Worm (Caenorhabditis elegans): ENCODE data around the gene mam-4.

The mam-4 gene

DNA sequence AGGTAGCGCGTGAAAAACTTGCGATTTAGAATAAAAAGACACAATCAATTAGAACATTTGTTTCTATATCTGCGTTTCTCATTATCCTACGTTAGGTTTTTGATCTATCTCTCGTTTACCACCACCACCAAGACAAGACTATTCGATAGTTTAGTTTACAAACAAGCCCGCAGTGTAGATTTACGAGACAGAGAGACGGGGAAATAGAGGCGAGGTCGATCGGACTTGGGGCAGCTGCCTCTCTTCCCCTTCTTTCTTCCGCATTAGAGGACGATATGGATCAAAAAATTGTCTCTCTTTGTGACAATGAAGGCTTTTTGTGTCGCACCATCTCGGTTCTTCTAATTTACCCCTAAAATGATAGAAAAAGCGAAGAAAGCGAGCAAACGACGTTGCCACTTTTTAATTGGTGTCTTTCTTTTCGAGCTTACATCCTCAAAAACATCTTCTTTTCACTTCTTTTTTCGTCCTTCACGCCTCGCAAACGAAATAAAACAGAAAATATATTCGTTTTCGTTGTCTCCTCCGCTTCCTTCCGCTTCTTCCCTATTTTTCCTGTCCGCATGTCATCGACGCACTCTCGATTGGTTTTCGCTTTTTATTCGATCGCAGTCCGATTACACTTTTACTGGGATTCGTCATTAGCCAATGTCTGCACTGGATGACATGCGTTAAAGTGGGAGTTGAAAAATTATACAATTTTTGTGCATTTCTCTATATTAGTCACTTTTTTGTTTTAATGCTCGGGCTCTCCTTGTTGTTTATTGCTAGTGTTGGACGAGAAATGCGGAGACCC lies 33.7 kb downstream of the mam-4 start:
- TF ChIP-seq fkh-10 (GFP tag; optimal IDR thresholded peaks at IDR 0.05) (no peak), fos-1 (tag; optimal IDR thresholded peaks at IDR 0.05) (no peak), ces-1 (GFP tag; optimal IDR thresholded peaks at IDR 0.05) (no peak), mab-9 (GFP tag; IDR thresholded peaks at IDR 0.05) (no peak), F16B12.6 (tag; optimal IDR thresholded peaks at IDR 0.05) (no peak), lir-3 (tag; optimal IDR thresholded peaks at IDR 0.05; ENCODE audit: poor library complexity) (no peak), lin-35 (GFP tag; optimal IDR thresholded peaks at IDR 0.05) (no peak), zip-4 (GFP tag; optimal IDR thresholded peaks at IDR 0.05) (no peak), isw-1 (GFP tag; IDR thresholded peaks at IDR 0.05) (no peak), unc-30 (tag; optimal IDR thresholded peaks at IDR 0.05) (no peak), C04F5.9 (tag; optimal IDR thresholded peaks at IDR 0.05) (no peak), unc-62 (GFP tag; optimal IDR thresholded peaks at IDR 0.05) (no peak), grh-1 (GFP tag; IDR thresholded peaks at IDR 0.05) (no peak), sox-4 (tag; optimal IDR thresholded peaks at IDR 0.05) (no peak), nhr-84 (tag; optimal IDR thresholded peaks at IDR 0.05) (no peak), egl-27 (tag; optimal IDR thresholded peaks at IDR 0.05) (no peak), dsc-1 (tag; optimal IDR thresholded peaks at IDR 0.05) (no peak), ets-5 (GFP tag; IDR thresholded peaks at IDR 0.05) (no peak), Y116A8C.19 (tag; optimal IDR thresholded peaks at IDR 0.05; ENCODE audit: borderline replicate concordance) (no peak), unc-98 (GFP tag; IDR thresholded peaks at IDR 0.05) (no peak), nhr-47 (tag; optimal IDR thresholded peaks at IDR 0.05) (no peak), nhr-77 (tag; optimal IDR thresholded peaks at IDR 0.05) (no peak), snu-23 (GFP tag; optimal IDR thresholded peaks at IDR 0.05) (peak; percentile 46), blmp-1 (tag; optimal IDR thresholded peaks at IDR 0.05) (peak; percentile 97), mep-1 (tag; optimal IDR thresholded peaks at IDR 0.05) (peak; percentile 66), rnt-1 (tag; optimal IDR thresholded peaks at IDR 0.05) (peak; percentile 16), sptf-1 (tag; optimal IDR thresholded peaks at IDR 0.05) (no peak), ceh-90 (tag; optimal IDR thresholded peaks at IDR 0.05) (no peak), nhr-90 (tag; optimal IDR thresholded peaks at IDR 0.05; ENCODE audit: poor library complexity) (no peak), dpl-1 (GFP tag; optimal IDR thresholded peaks at IDR 0.05) (peak in 1 of 3 experiments; percentile 9), snpc-4 (tag; optimal IDR thresholded peaks at IDR 0.05) (no peak), unc-86 (tag; optimal IDR thresholded peaks at IDR 0.05) (no peak), pax-3 (tag; optimal IDR thresholded peaks at IDR 0.05) (no peak), ceh-88 (GFP tag; IDR thresholded peaks at IDR 0.05) (no peak), tlp-1 (tag; optimal IDR thresholded peaks at IDR 0.05) (no peak), mdl-1 (tag; optimal IDR thresholded peaks at IDR 0.05) (no peak), nhr-85 (tag) (peak; percentile 37), hpl-2 (GFP tag; optimal IDR thresholded peaks at IDR 0.05) (no peak), pag-3 (tag; optimal IDR thresholded peaks at IDR 0.05; ENCODE audit: borderline replicate concordance, insufficient read depth) (no peak), ztf-11 (tag; optimal IDR thresholded peaks at IDR 0.05) (no peak), C16A3.4 (tag; optimal IDR thresholded peaks at IDR 0.05) (no peak), nhr-28 (tag; optimal IDR thresholded peaks at IDR 0.05) (no peak), nhr-76 (tag; optimal IDR thresholded peaks at IDR 0.05) (no peak), lin-39 (tag; optimal IDR thresholded peaks at IDR 0.05) (no peak), vab-15 (tag; optimal IDR thresholded peaks at IDR 0.05) (no peak), lin-13 (GFP tag; optimal IDR thresholded peaks at IDR 0.05) (no peak), hlh-17 (GFP tag; optimal IDR thresholded peaks at IDR 0.05; ENCODE audit: borderline replicate concordance) (no peak), lin-14 (GFP tag; optimal IDR thresholded peaks at IDR 0.05) (peak; percentile 78), aha-1 (tag; optimal IDR thresholded peaks at IDR 0.05) (no peak), elt-3 (tag; optimal IDR thresholded peaks at IDR 0.05) (peak in 1 of 6 experiments; percentile 27), jun-1 (tag; optimal IDR thresholded peaks at IDR 0.05) (no peak)

All from whole organism, L1 larva.